Worm (Caenorhabditis elegans): ENCODE results near the gene C31E10.6.

The C31E10.6 gene

DNA sequence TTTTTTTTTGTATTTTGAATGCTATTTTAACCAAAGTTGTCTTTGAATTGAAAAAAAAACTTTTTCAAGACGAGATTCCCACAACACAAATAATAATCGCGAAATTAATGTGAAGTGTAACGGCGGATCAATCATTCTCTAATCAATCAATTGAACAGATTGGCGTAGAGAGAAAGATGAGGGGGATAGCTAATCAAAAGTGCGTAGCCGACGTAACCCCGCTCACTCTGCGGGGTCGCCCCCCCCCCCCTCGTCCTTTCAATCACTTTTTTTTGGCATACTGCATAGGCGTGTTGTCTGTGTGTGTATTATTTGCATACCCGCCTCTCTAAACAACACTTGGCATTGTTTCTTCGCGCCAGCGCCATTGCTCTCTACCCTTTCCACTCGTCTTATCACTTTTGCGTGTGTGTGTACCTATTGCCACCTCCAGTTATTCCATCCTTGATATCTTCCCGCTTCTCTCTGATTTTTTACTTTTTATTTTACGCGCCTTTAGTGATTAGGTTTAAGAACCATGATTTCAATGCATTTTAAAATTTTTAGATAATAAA lies 28.3 kb downstream of the C31E10.6 start:
- 0 out of 2 replicates have a peak, but pooled peaks have one; percentile 25 for TF ChIP-seq zfh-2 (GFP tag; conservative IDR thresholded peaks at IDR 0.05)
- TF ChIP-seq ztf-3 (GFP tag; optimal IDR thresholded peaks at IDR 0.05): no peak
- TF ChIP-seq nhr-80 (tag; optimal IDR thresholded peaks at IDR 0.05): peak; percentile 76

DNA sequence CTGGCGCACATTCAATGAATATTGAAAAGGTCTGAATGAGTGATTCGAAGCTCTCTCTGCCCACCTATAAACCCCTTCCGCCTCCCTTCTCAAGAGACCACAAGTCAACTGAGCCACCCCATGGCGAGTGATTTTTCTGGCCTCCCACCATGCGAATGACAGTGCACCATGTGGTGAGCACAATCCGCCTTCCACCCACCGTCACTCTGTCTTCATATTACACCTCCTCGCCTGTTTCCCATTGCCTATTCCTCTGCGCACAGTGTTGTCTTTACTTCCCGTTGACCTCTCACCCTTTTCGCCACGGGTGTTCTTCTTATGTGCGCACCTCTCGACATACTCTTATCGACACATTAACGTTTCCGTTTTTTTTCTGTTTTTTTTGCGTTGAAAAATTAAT lies 30.8 kb downstream of the C31E10.6 start:
- TF ChIP-seq Y56A3A.18 (GFP tag; IDR thresholded peaks at IDR 0.05) (no peak), zim-3 (tag; optimal IDR thresholded peaks at IDR 0.05) (no peak), zfh-2 (GFP tag; conservative IDR thresholded peaks at IDR 0.05) (peak; percentile 34; the same call in 1 of the 2 replicates)

DNA sequence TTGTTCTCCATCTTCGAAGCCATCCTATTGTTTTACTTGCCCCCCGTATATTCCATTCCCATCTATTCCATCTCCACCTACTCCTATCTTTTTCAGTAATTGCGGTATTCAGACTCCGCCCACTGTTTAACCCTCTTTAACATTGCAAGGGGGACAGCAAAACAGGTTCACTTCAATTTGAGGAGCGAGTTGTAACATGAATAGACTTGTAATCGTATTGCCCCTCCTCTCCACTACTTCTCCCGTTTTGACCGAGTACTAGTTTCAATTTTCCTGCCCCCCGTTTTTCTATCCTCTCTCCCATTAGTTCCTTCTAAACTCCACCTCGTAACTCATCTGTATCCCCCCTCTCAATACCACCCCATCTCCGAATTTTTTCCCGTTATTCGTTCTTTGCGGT lies 32.4 kb downstream of the C31E10.6 start:
- TF ChIP-seq lin-40 (tag; optimal IDR thresholded peaks at IDR 0.05) (no peak), ets-4 (GFP tag; optimal IDR thresholded peaks at IDR 0.05) (no peak), lsl-1 (GFP tag; optimal IDR thresholded peaks at IDR 0.05) (no peak), tlf-1 (GFP tag; optimal IDR thresholded peaks at IDR 0.05) (no peak), C06A6.2 (GFP tag; conservative IDR thresholded peaks at IDR 0.05) (no peak), hrde-1 (tag; optimal IDR thresholded peaks at IDR 0.05; ENCODE audit: borderline replicate concordance) (no peak), ekl-4 (GFP tag; IDR thresholded peaks at IDR 0.05) (no peak), athp-1 (tag; optimal IDR thresholded peaks at IDR 0.05) (no peak), ceh-79 (tag; optimal IDR thresholded peaks at IDR 0.05) (no peak), ztf-26 (tag; optimal IDR thresholded peaks at IDR 0.05) (no peak), Y53F4B.3 (GFP tag; IDR thresholded peaks at IDR 0.05) (no peak), F10E7.11 (tag; optimal IDR thresholded peaks at IDR 0.05) (no peak), him-1 (tag; optimal IDR thresholded peaks at IDR 0.05) (no peak), nhr-179 (tag; optimal IDR thresholded peaks at IDR 0.05) (no peak)

DNA sequence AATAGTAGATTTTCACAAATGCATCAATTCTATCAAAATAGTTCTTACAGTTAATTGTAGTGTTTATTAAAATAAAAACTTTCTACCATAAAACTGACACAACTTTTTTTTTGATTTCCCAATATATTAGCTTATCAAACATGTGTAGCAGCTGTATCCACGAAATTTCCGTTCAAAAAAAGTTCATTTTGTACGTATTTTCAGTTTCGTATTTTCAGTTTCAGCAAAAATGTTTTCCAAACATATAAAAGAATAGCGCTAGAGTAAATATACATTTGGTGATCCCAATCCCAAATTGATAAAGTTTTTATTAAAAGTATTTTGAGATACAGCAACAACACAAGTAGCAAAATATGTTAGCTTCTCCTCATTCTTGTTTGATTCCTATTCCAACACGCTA lies 33.3 kb downstream of the C31E10.6 start:
- no peak for TF ChIP-seq pbrm-1 (GFP tag; IDR thresholded peaks at IDR 0.05)
- no peak for TF ChIP-seq tlf-1 (GFP tag; optimal IDR thresholded peaks at IDR 0.05)
- no peak for TF ChIP-seq tbp1 (GFP tag; optimal IDR thresholded peaks at IDR 0.05)
- no peak for TF ChIP-seq let-607 (tag; optimal IDR thresholded peaks at IDR 0.05)
- TF ChIP-seq madf-10 (tag; optimal IDR thresholded peaks at IDR 0.05): no peak
- TF ChIP-seq Y53G8AR.9 (GFP tag; conservative IDR thresholded peaks at IDR 0.05): no peak
- TF ChIP-seq zfh-2 (GFP tag; conservative IDR thresholded peaks at IDR 0.05): no peak
- TF ChIP-seq C06A6.2 (GFP tag; conservative IDR thresholded peaks at IDR 0.05): no peak
- no peak for TF ChIP-seq Y53F4B.3 (GFP tag; IDR thresholded peaks at IDR 0.05)
- no peak for TF ChIP-seq mcd-1 (GFP tag; IDR thresholded peaks at IDR 0.05)
- no peak for TF ChIP-seq nhr-27 (tag; optimal IDR thresholded peaks at IDR 0.05)
- TF ChIP-seq B0019.2 (GFP tag; conservative IDR thresholded peaks at IDR 0.05): no peak
- TF ChIP-seq mes-4 (tag; optimal IDR thresholded peaks at IDR 0.05): no peak
- no peak for TF ChIP-seq atf-7 (tag; optimal IDR thresholded peaks at IDR 0.05)
- no peak for TF ChIP-seq lag-1 (GFP tag; IDR thresholded peaks at IDR 0.05)

DNA sequence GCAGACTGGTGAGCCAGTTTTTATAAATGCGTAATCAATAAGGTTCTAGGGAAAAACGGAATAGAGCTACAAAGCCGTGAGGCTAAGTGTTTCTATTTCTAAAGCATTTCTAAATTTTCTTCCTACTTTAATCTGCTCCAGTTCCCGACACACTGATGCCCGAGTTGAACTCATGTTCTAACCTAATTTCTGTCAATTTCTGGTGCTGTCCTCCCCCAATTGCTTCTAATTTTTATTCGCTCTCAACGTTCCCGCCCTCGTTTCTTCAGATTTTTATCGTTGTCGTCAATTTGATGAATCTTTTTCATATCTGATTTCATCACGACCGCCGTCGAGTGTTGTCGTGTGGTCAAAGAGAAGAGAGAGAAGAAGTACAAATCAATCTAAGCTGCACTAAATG lies 33.7 kb downstream of the C31E10.6 start:
- TF ChIP-seq nhr-179 (tag; optimal IDR thresholded peaks at IDR 0.05) (no peak), sdz-38 (tag; optimal IDR thresholded peaks at IDR 0.05) (no peak), hrde-1 (tag; optimal IDR thresholded peaks at IDR 0.05; ENCODE audit: borderline replicate concordance) (no peak), efl-1 (GFP tag; optimal IDR thresholded peaks at IDR 0.05) (no peak), rcor-1 (GFP tag; IDR thresholded peaks at IDR 0.05) (no peak), unc-130 (GFP tag; optimal IDR thresholded peaks at IDR 0.05) (no peak), pha-4 (tag; optimal IDR thresholded peaks at IDR 0.05) (no peak), B0336.3 (GFP tag; IDR thresholded peaks at IDR 0.05) (no peak), rec-8 (tag; optimal IDR thresholded peaks at IDR 0.05) (no peak), F39B2.1 (GFP tag; IDR thresholded peaks at IDR 0.05) (no peak), mel-28 (tag; optimal IDR thresholded peaks at IDR 0.05; ENCODE audit: borderline replicate concordance) (no peak), somi-1 (GFP tag; optimal IDR thresholded peaks at IDR 0.05) (no peak), hmg-1.2 (GFP tag; IDR thresholded peaks at IDR 0.05) (no peak), F37B4.10 (GFP tag; IDR thresholded peaks at IDR 0.05) (no peak)

Measured in whole organism, young adult.